Fruit fly (Drosophila melanogaster) whole organism, prepupa: Measurements from ENCODE around the gene 5-HT7.

Experiments
- Blimp-1 ChIP-seq: fragments of 200-800 bp; sonication (Bioruptor generic); optimal IDR thresholded peaks from 3 replicates; lab custom pipeline; 2017; ENCODE audit warnings: missing biosample characterization, missing genetic modification characterization, mild to moderate bottlenecking, moderate library complexity, missing genetic modification reagents
- CG10631 ChIP-seq: fragments of 200-800 bp; sonication (Bioruptor generic); optimal IDR thresholded peaks from 2 replicates; lab custom pipeline; 2016; ENCODE audit warnings: missing biosample characterization, missing genetic modification characterization
- CG10669 ChIP-seq: fragments of 200-800 bp; sonication (Bioruptor generic); optimal IDR thresholded peaks from 3 replicates; lab custom pipeline; 2018; ENCODE audit warnings: missing biosample characterization, mild to moderate bottlenecking, missing genetic modification characterization, moderate library complexity
- CG11902 ChIP-seq: fragments of 200-800 bp; sonication (Bioruptor generic); optimal IDR thresholded peaks from 3 replicates; lab custom pipeline; 2016; ENCODE audit warnings: missing biosample characterization, missing genetic modification characterization
- CG15336 ChIP-seq: fragments of 200-800 bp; sonication (Bioruptor generic); IDR thresholded peaks from 2 replicates; pipeline ENCODE4 v1.3.6; 2022; ENCODE audit warnings: missing biosample characterization, missing genetic modification characterization
- CG1621 ChIP-seq: fragments of 200-800 bp; sonication (Bioruptor generic); optimal IDR thresholded peaks from 3 replicates; lab custom pipeline; 2018; ENCODE audit warnings: missing biosample characterization, mild to moderate bottlenecking, missing genetic modification characterization
- CG16779 ChIP-seq: fragments of 200-800 bp; sonication (Bioruptor generic); optimal IDR thresholded peaks from 3 replicates; lab custom pipeline; 2017; ENCODE audit warnings: missing biosample characterization, mild to moderate bottlenecking, missing genetic modification characterization
- CG3032 ChIP-seq: fragments of 200-800 bp; optimal IDR thresholded peaks from 2 replicates; lab custom pipeline; 2019; ENCODE audit warnings: missing biosample characterization, mild to moderate bottlenecking, missing genetic modification characterization, moderate library complexity
- CG32006 ChIP-seq: fragments of 200-800 bp; sonication (Bioruptor generic); optimal IDR thresholded peaks from 3 replicates; lab custom pipeline; 2017; ENCODE audit warnings: missing biosample characterization, mild to moderate bottlenecking, missing genetic modification characterization
- CG34406 ChIP-seq: fragments of 200-800 bp; sonication (Bioruptor generic); optimal IDR thresholded peaks from 3 replicates; lab custom pipeline; 2016; ENCODE audit warnings: missing biosample characterization, missing genetic modification characterization
- CG3919 ChIP-seq: fragments of 200-800 bp; sonication (Bioruptor generic); optimal IDR thresholded peaks from 3 replicates; lab custom pipeline; 2016; ENCODE audit warnings: missing biosample characterization, missing genetic modification characterization
- CG6163 ChIP-seq: fragments of 200-800 bp; sonication (Bioruptor generic); IDR thresholded peaks from 3 replicates; pipeline ENCODE4 v1.3.6; 2022; ENCODE audit warnings: missing biosample characterization, missing genetic modification characterization
- CG6276 ChIP-seq: fragments of 200-800 bp; sonication (Bioruptor generic); optimal IDR thresholded peaks from 2 replicates; lab custom pipeline; 2017; ENCODE audit warnings: missing biosample characterization, mild to moderate bottlenecking, missing genetic modification characterization
- CG6792 ChIP-seq: fragments of 200-800 bp; sonication (Bioruptor generic); optimal IDR thresholded peaks from 3 replicates; lab custom pipeline; 2016; ENCODE audit warnings: missing biosample characterization, missing genetic modification characterization
- CG6854 ChIP-seq: fragments of 200-800 bp; sonication (Bioruptor generic); optimal IDR thresholded peaks from 2 replicates; lab custom pipeline; 2017; ENCODE audit warnings: missing biosample characterization, mild to moderate bottlenecking, missing genetic modification characterization
- CG7368 ChIP-seq: fragments of 200-800 bp; sonication (Bioruptor generic); optimal IDR thresholded peaks from 3 replicates; lab custom pipeline; 2016; ENCODE audit warnings: missing biosample characterization, missing genetic modification characterization
- CG8319 ChIP-seq: fragments of 200-800 bp; sonication (Bioruptor generic); optimal IDR thresholded peaks from 3 replicates; lab custom pipeline; 2016; ENCODE audit warnings: missing biosample characterization, missing genetic modification characterization
- CG9139 ChIP-seq: fragments of 200-800 bp; sonication (Bioruptor generic); optimal IDR thresholded peaks from 3 replicates; lab custom pipeline; 2017; ENCODE audit warnings: missing biosample characterization, mild to moderate bottlenecking, missing genetic modification characterization
- Eip75B ChIP-seq: fragments of 200-800 bp; sonication (Bioruptor generic); optimal IDR thresholded peaks from 3 replicates; lab custom pipeline; 2016; ENCODE audit warnings: missing biosample characterization, missing genetic modification characterization
- Eip78C ChIP-seq: fragments of 200-800 bp; sonication (Bioruptor generic); peaks from one replicate; lab custom pipeline; 2016; ENCODE audit warnings: missing biosample characterization, missing genetic modification characterization
- Eip93F ChIP-seq: fragments of 200-800 bp; sonication (Bioruptor generic); optimal IDR thresholded peaks from 2 replicates; lab custom pipeline; 2016; ENCODE audit warnings: missing biosample characterization, mild to moderate bottlenecking, missing genetic modification characterization
- Ets96B ChIP-seq: fragments of 200-800 bp; optimal IDR thresholded peaks from 2 replicates; lab custom pipeline; 2019; ENCODE audit warnings: missing biosample characterization, mild to moderate bottlenecking, missing genetic modification characterization, moderate library complexity
- Gug ChIP-seq: fragments of 200-800 bp; sonication (Bioruptor generic); IDR thresholded peaks from 2 replicates; pipeline ENCODE4 v1.3.6; 2022; ENCODE audit warnings: missing biosample characterization, missing genetic modification characterization
- Hr39 ChIP-seq: fragments of 200-800 bp; sonication (Bioruptor generic); optimal IDR thresholded peaks from 2 replicates; lab custom pipeline; 2016; ENCODE audit warnings: missing biosample characterization, missing genetic modification characterization
- Hr4 ChIP-seq: fragments of 200-800 bp; sonication (Bioruptor generic); optimal IDR thresholded peaks from 3 replicates; lab custom pipeline; 2016; ENCODE audit warnings: missing biosample characterization, missing genetic modification characterization
- Lpt ChIP-seq: fragments of 200-800 bp; sonication (Bioruptor generic); optimal IDR thresholded peaks from 3 replicates; lab custom pipeline; 2016; ENCODE audit warnings: missing biosample characterization, missing genetic modification characterization
- Met ChIP-seq: fragments of 200-800 bp; sonication (Bioruptor generic); optimal IDR thresholded peaks from 3 replicates; lab custom pipeline; 2016; ENCODE audit warnings: missing biosample characterization, missing genetic modification characterization
- OdsH ChIP-seq: fragments of 200-800 bp; sonication (Bioruptor generic); optimal IDR thresholded peaks from 3 replicates; lab custom pipeline; 2016; ENCODE audit warnings: missing biosample characterization, missing genetic modification characterization
- Smox ChIP-seq: fragments of 200-800 bp; sonication (Bioruptor generic); optimal IDR thresholded peaks from 3 replicates; lab custom pipeline; 2016; ENCODE audit warnings: missing biosample characterization, missing genetic modification characterization
- Sox102F ChIP-seq: fragments of 200-800 bp; sonication (Bioruptor generic); optimal IDR thresholded peaks from 2 replicates; lab custom pipeline; 2016; ENCODE audit warnings: missing biosample characterization, mild to moderate bottlenecking, missing genetic modification characterization
- achi ChIP-seq: fragments of 200-800 bp; sonication (Bioruptor generic); optimal IDR thresholded peaks from 3 replicates; lab custom pipeline; 2016; ENCODE audit warnings: missing biosample characterization, missing genetic modification characterization
- acj6 ChIP-seq: fragments of 200-800 bp; sonication (Bioruptor generic); optimal IDR thresholded peaks from 3 replicates; lab custom pipeline; 2016; ENCODE audit warnings: missing biosample characterization, missing genetic modification characterization
- dac ChIP-seq: fragments of 200-800 bp; sonication (Bioruptor generic); optimal IDR thresholded peaks from 2 replicates; lab custom pipeline; 2017; ENCODE audit warnings: missing biosample characterization, mild to moderate bottlenecking, missing genetic modification characterization
- dsx ChIP-seq: fragments of 200-800 bp; optimal IDR thresholded peaks from 3 replicates; lab custom pipeline; 2019; ENCODE audit warnings: missing biosample characterization, mild to moderate bottlenecking, missing genetic modification characterization, moderate library complexity; ENCODE audit not compliant: poor library complexity, severe bottlenecking
- eg ChIP-seq: fragments of 200-800 bp; sonication (Bioruptor generic); IDR thresholded peaks from 3 replicates; pipeline ENCODE4 v1.3.6; 2022; ENCODE audit warnings: missing biosample characterization, missing genetic modification characterization
- esn ChIP-seq: fragments of 200-800 bp; sonication (Bioruptor generic); optimal IDR thresholded peaks from 2 replicates; lab custom pipeline; 2016; ENCODE audit warnings: missing biosample characterization, mild to moderate bottlenecking, missing genetic modification characterization, moderate library complexity
- fd59A ChIP-seq: fragments of 200-800 bp; sonication (Bioruptor generic); optimal IDR thresholded peaks from 2 replicates; lab custom pipeline; 2017; ENCODE audit warnings: missing biosample characterization, mild to moderate bottlenecking, missing genetic modification characterization, missing genetic modification reagents
- fd85E ChIP-seq: fragments of 200-800 bp; sonication (Bioruptor generic); optimal IDR thresholded peaks from 3 replicates; lab custom pipeline; 2016; ENCODE audit warnings: missing biosample characterization, missing genetic modification characterization
- fkh ChIP-seq: fragments of 200-800 bp; sonication (Bioruptor generic); optimal IDR thresholded peaks from 3 replicates; lab custom pipeline; 2017; ENCODE audit warnings: missing biosample characterization, mild to moderate bottlenecking, missing genetic modification characterization, moderate library complexity
- net ChIP-seq: fragments of 200-800 bp; sonication (Bioruptor generic); optimal IDR thresholded peaks from 3 replicates; lab custom pipeline; 2016; ENCODE audit warnings: missing biosample characterization, missing genetic modification characterization
- pdm3 ChIP-seq: fragments of 200-800 bp; sonication (Bioruptor generic); optimal IDR thresholded peaks from 3 replicates; lab custom pipeline; 2016; ENCODE audit warnings: missing biosample characterization, missing genetic modification characterization
- salr ChIP-seq, 2 experiments: fragments of 200-800 bp; sonication (Bioruptor generic); optimal IDR thresholded peaks; 3 replicates each; lab custom pipeline; 2016 to 2018; ENCODE audit warnings: missing biosample characterization in 2 of 2, missing genetic modification characterization in 2 of 2, mild to moderate bottlenecking in 1 of 2
- ss ChIP-seq, 2 experiments: fragments of 200-800 bp; sonication (Bioruptor generic); optimal IDR thresholded peaks; 2 replicates in 1 of 2; 3 replicates in 1 of 2; lab custom pipeline; 2017 to 2018; ENCODE audit warnings: mild to moderate bottlenecking in 2 of 2, missing biosample characterization in 2 of 2, missing genetic modification characterization in 2 of 2, moderate library complexity in 1 of 2
- svp ChIP-seq: fragments of 200-800 bp; sonication (Bioruptor generic); peaks from one replicate; lab custom pipeline; 2016; ENCODE audit warnings: missing biosample characterization, missing genetic modification characterization
- topi ChIP-seq: fragments of 200-800 bp; sonication (Bioruptor generic); optimal IDR thresholded peaks from 3 replicates; lab custom pipeline; 2016; ENCODE audit warnings: missing biosample characterization, missing genetic modification characterization
- vri ChIP-seq: fragments of 200-800 bp; sonication (Bioruptor generic); optimal IDR thresholded peaks from 3 replicates; lab custom pipeline; 2016; ENCODE audit warnings: missing biosample characterization, mild to moderate bottlenecking, missing genetic modification characterization

5-HT7 gene

dm6 chr3R:30936407-30936806 lies 80.3 kb downstream of the 5-HT7 start, which contains the start of gene CG15549:
Gene CG15549 (minus strand): TSS chr3R:30936507.
- TF ChIP-seq pdm3 (GFP tag; lab: Kevin White, UChicago) (no peak), Smox (GFP tag; lab: Kevin White, UChicago) (no peak), topi (no peak), achi (GFP tag; lab: Kevin White, UChicago) (no peak), vri (no peak), Blimp-1 (GFP tag; lab: Kevin White, UChicago) (no peak), CG1621 (tag; lab: Kevin White, UChicago) (no peak), dsx (GFP tag; lab: Kevin White, UChicago) (no peak), CG15336 (GFP tag; lab: Robert Waterston, UW) (no peak), eg (GFP tag; lab: Robert Waterston, UW) (no peak), CG11902 (GFP tag; lab: Kevin White, UChicago) (no peak), CG16779 (tag; lab: Kevin White, UChicago) (no peak), CG10631 (no peak), dac (no peak)

DNA sequence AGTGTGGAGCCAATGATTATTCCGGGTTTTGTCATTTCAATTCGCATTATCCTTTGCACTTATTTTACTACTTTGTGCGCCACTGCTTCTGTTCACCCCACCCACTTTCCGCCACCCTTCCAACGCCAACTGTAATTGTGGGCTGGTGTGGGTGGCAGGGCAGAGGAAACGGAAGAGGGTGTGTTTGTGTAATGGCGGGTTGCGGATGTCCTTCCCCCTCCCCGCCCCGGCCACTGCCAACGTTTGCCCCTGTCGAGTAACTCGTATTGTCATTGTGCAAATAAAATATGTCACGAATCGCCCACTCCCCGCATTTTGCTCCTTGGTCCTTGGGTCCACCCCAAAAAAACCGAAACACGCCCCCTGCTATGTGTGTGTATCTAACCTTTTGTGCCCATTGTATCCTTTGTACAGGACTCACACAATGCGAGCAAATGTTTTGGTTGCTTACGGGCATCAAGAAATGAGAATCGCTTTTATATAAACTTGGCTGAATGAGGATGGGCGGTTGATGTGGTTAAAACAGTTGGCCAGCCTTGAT lies 82.7 kb downstream of the 5-HT7 start:
- TF ChIP-seq fkh (GFP tag; lab: Kevin White, UChicago) (peak; percentile 52), topi (no peak), acj6 (GFP tag; lab: Kevin White, UChicago) (no peak), Ets96B (tag; lab: Kevin White, UChicago) (no peak)

DNA sequence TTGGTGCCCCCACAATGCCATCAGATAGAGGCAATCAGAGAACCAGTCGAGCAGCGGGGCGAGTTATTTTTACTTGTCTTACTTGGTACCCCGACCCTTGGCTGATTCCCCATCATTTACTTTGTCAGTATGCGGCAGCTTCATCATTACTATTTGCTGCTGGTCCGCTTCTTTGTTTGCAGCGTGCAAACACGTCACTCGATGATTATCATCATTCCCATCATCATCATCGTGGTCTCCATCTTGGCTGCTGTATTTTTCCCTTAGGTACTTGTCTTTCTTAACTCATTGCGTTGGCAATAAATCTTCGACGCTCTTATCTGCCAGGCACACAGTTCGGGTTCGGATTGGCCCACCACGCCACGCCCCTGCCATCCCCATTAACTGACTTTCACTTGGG lies 84.6 kb downstream of the 5-HT7 start:
- TF ChIP-seq Hr39 (GFP tag; lab: Kevin White, UChicago): no peak
- TF ChIP-seq fd85E (GFP tag; lab: Kevin White, UChicago): no peak
- no peak for TF ChIP-seq net (GFP tag; lab: Kevin White, UChicago)
- TF ChIP-seq Gug (GFP tag; lab: Robert Waterston, UW): no peak
- TF ChIP-seq pdm3 (GFP tag; lab: Kevin White, UChicago): no peak
- TF ChIP-seq CG7368: no peak
- no peak for TF ChIP-seq CG32006 (GFP tag; lab: Kevin White, UChicago)
- TF ChIP-seq dsx (GFP tag; lab: Kevin White, UChicago): peak; percentile 28
- TF ChIP-seq CG6163 (GFP tag; lab: Robert Waterston, UW): 0 out of 3 replicates have a peak, but pooled peaks have one; percentile 12
- TF ChIP-seq Hr4: no peak
- TF ChIP-seq CG3032 (tag; lab: Kevin White, UChicago): no peak
- TF ChIP-seq CG3919 (GFP tag; lab: Kevin White, UChicago): peak; percentile 11
- TF ChIP-seq salr (GFP tag; optimal IDR thresholded peaks at IDR 0.05; lab: Kevin White, UChicago): no peak
- TF ChIP-seq CG16779 (tag; lab: Kevin White, UChicago): no peak
- 0 out of 3 replicates have a peak, but pooled peaks have one; percentile 15 for TF ChIP-seq eg (GFP tag; lab: Robert Waterston, UW)
- TF ChIP-seq svp (GFP tag; lab: Kevin White, UChicago): peak; percentile 25
- no peak for TF ChIP-seq CG6792 (GFP tag; lab: Kevin White, UChicago)
- TF ChIP-seq achi (GFP tag; lab: Kevin White, UChicago): no peak
- no peak for TF ChIP-seq Eip75B (GFP tag; lab: Kevin White, UChicago)
- no peak for TF ChIP-seq CG34406 (GFP tag; lab: Kevin White, UChicago)
- TF ChIP-seq Lpt (GFP tag; lab: Kevin White, UChicago): no peak
- TF ChIP-seq esn (GFP tag; lab: Kevin White, UChicago): no peak
- no peak for TF ChIP-seq vri
- no peak for TF ChIP-seq Met
- TF ChIP-seq Sox102F (GFP tag; lab: Kevin White, UChicago): no peak
- no peak for TF ChIP-seq Eip93F (GFP tag; lab: Kevin White, UChicago)
- TF ChIP-seq fkh (GFP tag; lab: Kevin White, UChicago): peak; percentile 63
- no peak for TF ChIP-seq CG10631
- TF ChIP-seq ss (GFP tag; optimal IDR thresholded peaks at IDR 0.05; lab: Kevin White, UChicago): peak in 1 of 2 experiments; percentile 19
- no peak for TF ChIP-seq OdsH
- TF ChIP-seq CG11902 (GFP tag; lab: Kevin White, UChicago): no peak
- TF ChIP-seq Smox (GFP tag; lab: Kevin White, UChicago): no peak
- TF ChIP-seq acj6 (GFP tag; lab: Kevin White, UChicago): no peak
- TF ChIP-seq CG8319 (GFP tag; lab: Kevin White, UChicago): no peak
- TF ChIP-seq Eip78C (GFP tag; lab: Kevin White, UChicago): peak; percentile 66
- no peak for TF ChIP-seq CG10669 (GFP tag; lab: Kevin White, UChicago)
- no peak for TF ChIP-seq CG9139 (GFP tag; lab: Kevin White, UChicago)
- TF ChIP-seq CG6276: no peak
- no peak for TF ChIP-seq Ets96B (tag; lab: Kevin White, UChicago)
- no peak for TF ChIP-seq fd59A (GFP tag; lab: Kevin White, UChicago)
- TF ChIP-seq CG6854 (GFP tag; lab: Kevin White, UChicago): no peak
